Worm (Caenorhabditis elegans): ENCODE measurements around the gene idpp-12.

Gene idpp-12

DNA sequence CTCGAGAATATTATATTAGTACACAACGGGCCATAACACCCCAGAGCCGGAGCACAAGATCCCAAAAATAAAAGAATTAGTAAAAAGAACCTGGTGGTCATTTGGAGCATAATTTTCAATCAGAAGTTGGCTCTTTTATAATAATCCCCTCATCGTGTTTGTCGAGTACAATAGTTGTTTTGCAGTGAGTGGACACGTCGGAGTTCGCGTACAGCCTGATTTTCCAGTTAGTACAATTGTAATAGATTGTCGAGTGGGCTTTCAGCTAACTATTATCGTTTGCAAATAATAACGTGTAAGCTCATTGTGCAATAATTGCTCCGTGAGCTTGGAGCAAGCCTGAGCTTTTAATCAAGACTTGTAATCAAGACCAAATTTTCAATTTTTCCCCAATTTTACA lies 3.7 kb downstream of the idpp-12 start, which contains the start of gene W08E12.9:
TSS of gene W08E12.9 (minus strand) at position 101 of the 400 bp plus-strand sequence.
- TF ChIP-seq B0261.1 (tag; optimal IDR thresholded peaks at IDR 0.05) (no peak), mel-28 (tag; optimal IDR thresholded peaks at IDR 0.05; ENCODE audit: borderline replicate concordance) (no peak), fkh-3 (tag; optimal IDR thresholded peaks at IDR 0.05) (no peak), bed-1 (GFP tag; IDR thresholded peaks at IDR 0.05) (no peak), snpc-3.4 (tag; optimal IDR thresholded peaks at IDR 0.05) (no peak), madf-10 (tag; optimal IDR thresholded peaks at IDR 0.05) (no peak), efl-1 (GFP tag; optimal IDR thresholded peaks at IDR 0.05) (no peak), egl-18 (GFP tag; IDR thresholded peaks at IDR 0.05) (no peak), mxl-1 (tag; optimal IDR thresholded peaks at IDR 0.05) (no peak), egl-44 (GFP tag; IDR thresholded peaks at IDR 0.05) (no peak), ekl-4 (GFP tag; IDR thresholded peaks at IDR 0.05) (no peak), athp-1 (tag; optimal IDR thresholded peaks at IDR 0.05) (no peak), hsf-1 (GFP tag; IDR thresholded peaks at IDR 0.05) (no peak), F33H1.4 (GFP tag; IDR thresholded peaks at IDR 0.05) (no peak), lsl-1 (GFP tag; optimal IDR thresholded peaks at IDR 0.05) (no peak)

DNA sequence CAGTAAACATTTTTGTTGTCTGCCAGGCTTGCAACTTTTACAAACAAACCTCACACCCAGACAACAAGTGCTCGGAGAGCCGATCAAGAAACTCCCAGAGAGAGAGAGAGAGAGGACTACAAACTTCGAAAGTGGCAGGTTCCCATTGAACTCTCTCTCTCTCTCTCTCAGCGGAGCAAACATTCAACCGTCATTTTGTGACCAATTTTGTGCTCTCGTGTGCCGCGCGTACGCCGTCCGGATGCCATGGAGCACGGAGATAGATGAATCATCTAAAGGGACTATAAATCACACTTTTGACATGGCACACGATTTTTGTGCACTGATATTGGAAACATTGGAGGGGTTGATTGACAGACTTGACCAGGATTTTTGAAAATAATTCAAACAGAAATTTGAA lies 5.1 kb downstream of the idpp-12 start:
- TF ChIP-seq Y53F4B.3 (GFP tag; IDR thresholded peaks at IDR 0.05) = no peak
- no peak for TF ChIP-seq attf-3 (GFP tag; conservative IDR thresholded peaks at IDR 0.05)
- TF ChIP-seq zfh-2 (GFP tag; conservative IDR thresholded peaks at IDR 0.05) = no peak
- no peak for TF ChIP-seq let-526 (GFP tag; IDR thresholded peaks at IDR 0.05)
- TF ChIP-seq K12H6.12 (tag; optimal IDR thresholded peaks at IDR 0.05) = no peak
- TF ChIP-seq lin-40 (tag; optimal IDR thresholded peaks at IDR 0.05) = no peak
- TF ChIP-seq atf-7 (tag; optimal IDR thresholded peaks at IDR 0.05) = no peak
- TF ChIP-seq ama-1 (optimal IDR thresholded peaks at IDR 0.05) = no peak
- TF ChIP-seq ama-1 (GFP tag; optimal IDR thresholded peaks at IDR 0.05) = no peak
- no peak for TF ChIP-seq B0336.3 (GFP tag; IDR thresholded peaks at IDR 0.05)

DNA sequence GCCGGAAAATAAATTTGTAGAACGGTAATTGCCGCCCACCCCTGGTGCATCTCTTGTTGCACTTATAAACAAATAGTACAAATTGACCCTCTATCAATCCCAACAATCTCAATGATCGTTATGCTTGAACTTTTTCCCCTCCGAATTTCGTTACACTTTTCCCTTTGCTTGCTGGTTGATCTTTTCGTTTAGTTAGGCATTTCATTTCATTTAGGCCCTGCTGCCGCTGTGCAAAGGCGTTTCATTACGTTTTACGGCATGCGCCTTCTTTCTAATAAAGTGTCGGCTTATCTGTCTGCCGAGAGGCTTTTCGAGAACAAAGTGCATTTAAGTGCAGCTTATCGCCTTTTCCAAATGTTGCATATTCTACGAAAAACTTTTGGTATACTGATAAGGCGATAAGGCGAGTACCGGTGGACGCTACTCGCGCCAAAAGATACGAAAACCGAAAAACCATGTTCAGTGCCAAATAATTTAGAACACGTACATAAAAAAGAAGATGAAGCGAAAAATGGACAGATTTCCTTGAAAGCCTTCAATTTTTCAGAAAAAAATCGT lies 7.0 kb downstream of the idpp-12 start:
- TF ChIP-seq F10E7.11 (tag; optimal IDR thresholded peaks at IDR 0.05) (no peak), K12H6.12 (tag; optimal IDR thresholded peaks at IDR 0.05) (no peak), F37B4.10 (GFP tag; IDR thresholded peaks at IDR 0.05) (no peak), nhr-80 (tag; optimal IDR thresholded peaks at IDR 0.05) (peak; percentile 81), lin-40 (tag; optimal IDR thresholded peaks at IDR 0.05) (no peak), Y79H2A.3 (GFP tag; conservative IDR thresholded peaks at IDR 0.05) (no peak), unc-62 (GFP tag; optimal IDR thresholded peaks at IDR 0.05) (no peak), attf-6 (GFP tag; IDR thresholded peaks at IDR 0.05) (no peak), mcd-1 (GFP tag; IDR thresholded peaks at IDR 0.05) (no peak; the same call in 1 of the 2 replicates), dpl-1 (GFP tag; optimal IDR thresholded peaks at IDR 0.05) (no peak), let-607 (tag; optimal IDR thresholded peaks at IDR 0.05) (peak in 1 of 2 experiments; percentile 30)

DNA sequence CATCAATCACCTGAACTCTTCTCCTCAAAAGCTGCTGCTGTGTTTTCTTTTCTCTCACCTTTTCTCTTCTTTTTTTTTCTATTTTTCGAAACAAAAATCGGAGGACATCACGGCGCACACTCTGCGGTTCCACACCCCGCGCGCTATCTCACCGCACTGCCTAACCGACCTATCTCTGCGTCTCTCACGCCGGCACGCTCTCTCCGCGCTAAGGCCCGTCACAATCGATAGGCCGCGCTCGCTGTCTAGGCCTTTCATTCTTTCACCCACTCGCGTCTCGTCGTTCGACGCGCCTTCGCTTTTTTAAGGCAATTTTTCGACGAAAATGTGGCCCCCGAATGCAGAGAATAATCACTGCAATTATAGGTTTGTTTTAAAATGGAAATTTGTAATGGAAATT lies 7.5 kb downstream of the idpp-12 start, which contains the start of gene zip-11:
TSS of gene zip-11 (plus strand) at position 34 of the 400 bp plus-strand sequence.
- peak; percentile 58; the same call in 1 of the 2 replicates for TF ChIP-seq B0336.3 (GFP tag; IDR thresholded peaks at IDR 0.05)
- TF ChIP-seq lin-35 (GFP tag; optimal IDR thresholded peaks at IDR 0.05) = peak in 1 of 3 experiments; percentile 54
- peak; percentile 71; the same call in 1 of the 2 replicates for TF ChIP-seq egrh-3 (GFP tag; IDR thresholded peaks at IDR 0.05)
- no peak for TF ChIP-seq hlh-12 (tag; optimal IDR thresholded peaks at IDR 0.05)
- TF ChIP-seq C17E4.6 (GFP tag; IDR thresholded peaks at IDR 0.05) = no peak
- TF ChIP-seq egl-18 (GFP tag; IDR thresholded peaks at IDR 0.05) = no peak
- no peak for TF ChIP-seq snpc-4 (GFP tag; optimal IDR thresholded peaks at IDR 0.05)
- TF ChIP-seq snpc-4 (tag; optimal IDR thresholded peaks at IDR 0.05) = peak in 1 of 4 experiments; percentile 18
- no peak for TF ChIP-seq F49E8.2 (tag; optimal IDR thresholded peaks at IDR 0.05; ENCODE audit: insufficient read depth)
- TF ChIP-seq lin-26 (GFP tag; IDR thresholded peaks at IDR 0.05) = 0 out of 2 replicates have a peak, but pooled peaks have one; percentile 37
- no peak for TF ChIP-seq lsl-1 (GFP tag; optimal IDR thresholded peaks at IDR 0.05)
- no peak for TF ChIP-seq F57A8.1 (GFP tag; optimal IDR thresholded peaks at IDR 0.05)
- no peak for TF ChIP-seq him-1 (tag; optimal IDR thresholded peaks at IDR 0.05)
- TF ChIP-seq F33H1.4 (GFP tag; IDR thresholded peaks at IDR 0.05) = 0 out of 2 replicates have a peak, but pooled peaks have one; percentile 13
- peak; percentile 13 for TF ChIP-seq ztf-22 (GFP tag; optimal IDR thresholded peaks at IDR 0.05)
- TF ChIP-seq Y67H2A.10 (GFP tag; conservative IDR thresholded peaks at IDR 0.05) = no peak
